Fruit fly (Drosophila melanogaster) whole organism, prepupa: ENCODE measurements around the gene Polr3A.

Experiments
- CG3919 ChIP-seq: fragments of 200-800 bp; sonication (Bioruptor generic); optimal IDR thresholded peaks from 3 replicates; lab custom pipeline; 2016; ENCODE audit warnings: missing biosample characterization, missing genetic modification characterization
- CG6854 ChIP-seq: fragments of 200-800 bp; sonication (Bioruptor generic); optimal IDR thresholded peaks from 2 replicates; lab custom pipeline; 2017; ENCODE audit warnings: missing biosample characterization, mild to moderate bottlenecking, missing genetic modification characterization
- ss ChIP-seq, 2 experiments: fragments of 200-800 bp; sonication (Bioruptor generic); optimal IDR thresholded peaks; 2 replicates in 1 of 2; 3 replicates in 1 of 2; lab custom pipeline; 2017 to 2018; ENCODE audit warnings: mild to moderate bottlenecking in 2 of 2, missing biosample characterization in 2 of 2, missing genetic modification characterization in 2 of 2, moderate library complexity in 1 of 2

DNA sequence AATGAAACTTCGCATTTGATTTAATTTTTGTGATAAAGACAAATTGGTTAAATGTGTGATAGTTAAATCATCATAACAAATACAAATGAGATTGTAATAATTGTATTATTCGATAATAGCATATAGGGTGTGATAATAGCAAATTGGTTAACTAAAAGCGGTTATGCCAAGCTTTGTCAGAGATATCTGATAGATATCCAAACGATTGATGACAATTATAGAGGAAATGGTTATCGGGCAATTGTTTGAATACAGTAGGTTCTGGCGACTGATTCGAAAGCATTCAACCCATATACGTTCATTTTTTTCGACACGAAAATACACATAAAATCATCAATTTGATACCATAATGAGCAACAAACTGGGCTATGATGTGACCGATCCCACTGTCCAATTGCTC is 46.5 kb downstream of the Polr3A start, which contains the start of gene CG8509:
- TF ChIP-seq CG6854 (GFP tag; lab: Kevin White, UChicago) (no peak), CG3919 (GFP tag; lab: Kevin White, UChicago) (no peak), ss (GFP tag; optimal IDR thresholded peaks at IDR 0.05; lab: Kevin White, UChicago) (no peak)
